Worm (Caenorhabditis elegans): ENCODE data around the gene spds-1.

Gene spds-1

DNA sequence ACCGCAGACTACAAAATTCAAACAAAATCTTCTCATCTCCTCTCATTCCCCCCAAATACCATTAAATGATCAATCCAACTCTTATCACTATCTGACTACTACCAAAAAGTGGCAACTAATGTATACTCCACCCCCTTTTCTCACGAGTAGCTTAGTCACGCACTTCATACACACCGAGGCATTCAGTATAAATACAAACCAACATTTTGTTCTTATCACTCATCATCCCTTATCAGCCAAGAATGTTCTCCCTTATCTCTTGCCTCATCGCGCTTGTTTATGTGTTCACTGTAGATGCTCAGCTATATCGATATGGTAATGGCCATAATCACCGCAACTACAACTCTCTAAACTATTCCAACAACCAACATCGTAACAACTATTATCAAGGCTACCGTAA, 16.7 kb downstream of the spds-1 start, which contains the start of gene Y46G5A.36:
TSS of gene Y46G5A.36 (plus strand) at position 243 of the 400 bp plus-strand sequence.
- no peak for TF ChIP-seq T22C8.4 (GFP tag; IDR thresholded peaks at IDR 0.05)
- no peak for TF ChIP-seq ztf-23 (GFP tag; IDR thresholded peaks at IDR 0.05)
- no peak for TF ChIP-seq klf-2 (GFP tag; conservative IDR thresholded peaks at IDR 0.05)
- TF ChIP-seq ztf-29 (GFP tag; IDR thresholded peaks at IDR 0.05): no peak
- TF ChIP-seq ref-1 (GFP tag; conservative IDR thresholded peaks at IDR 0.05): no peak
- no peak for TF ChIP-seq cog-1 (tag; optimal IDR thresholded peaks at IDR 0.05)
- TF ChIP-seq tab-1 (GFP tag; IDR thresholded peaks at IDR 0.05): no peak
- TF ChIP-seq med-1 (GFP tag; optimal IDR thresholded peaks at IDR 0.05; ENCODE audit: insufficient read depth): no peak
- no peak for TF ChIP-seq flt-1 (GFP tag; IDR thresholded peaks at IDR 0.05)

DNA sequence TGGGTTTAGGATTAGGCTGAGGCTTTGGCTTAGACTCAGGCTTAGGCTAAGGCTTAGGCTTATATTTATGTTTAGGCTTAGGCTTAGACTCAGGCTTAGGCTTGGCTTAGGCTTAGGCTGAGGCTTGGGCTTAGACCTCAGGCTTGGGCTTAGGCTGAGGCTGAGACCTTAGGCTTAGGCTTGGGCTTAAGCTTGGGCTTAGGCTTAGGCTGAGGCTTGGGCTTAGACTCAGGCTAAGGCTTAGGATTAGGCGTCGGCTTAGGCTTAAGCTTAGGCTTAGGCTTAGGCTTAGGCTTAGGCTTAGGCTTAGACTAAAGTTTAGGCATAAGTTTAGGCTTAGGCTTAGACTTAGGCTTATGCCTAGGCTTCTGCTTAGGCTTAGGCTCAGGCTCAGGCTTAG, 17.8 kb downstream of the spds-1 start:
- TF ChIP-seq klf-2 (GFP tag; conservative IDR thresholded peaks at IDR 0.05) (no peak), tab-1 (GFP tag; IDR thresholded peaks at IDR 0.05) (no peak), ztf-29 (GFP tag; IDR thresholded peaks at IDR 0.05) (peak; percentile 42; the same call in 1 of the 2 replicates), flt-1 (GFP tag; IDR thresholded peaks at IDR 0.05) (no peak)

DNA sequence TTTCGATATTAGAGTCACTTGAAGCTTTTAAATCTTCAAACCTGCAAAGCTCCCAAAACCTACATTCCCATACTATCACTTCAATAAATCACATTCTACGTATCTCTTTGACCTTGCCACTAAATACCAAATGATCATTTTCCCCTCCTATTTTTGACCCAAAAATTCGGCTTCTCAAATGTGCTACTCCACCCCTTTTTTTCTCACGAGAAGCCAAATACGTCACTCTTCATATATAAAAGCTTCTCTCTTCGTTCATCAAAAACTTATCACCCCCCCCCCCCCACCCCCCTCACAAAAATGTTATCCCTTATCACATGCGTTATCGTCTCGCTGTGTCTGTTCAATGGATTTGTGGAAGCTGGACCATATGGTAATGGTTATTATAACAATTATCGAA, 20.1 kb downstream of the spds-1 start, which contains the start of gene Y46G5A.38:
TSS of gene Y46G5A.38 (plus strand) at position 301 of the 400 bp plus-strand sequence.
- TF ChIP-seq T22C8.4 (GFP tag; IDR thresholded peaks at IDR 0.05) (no peak), flt-1 (GFP tag; IDR thresholded peaks at IDR 0.05) (no peak), tab-1 (GFP tag; IDR thresholded peaks at IDR 0.05) (no peak)

DNA sequence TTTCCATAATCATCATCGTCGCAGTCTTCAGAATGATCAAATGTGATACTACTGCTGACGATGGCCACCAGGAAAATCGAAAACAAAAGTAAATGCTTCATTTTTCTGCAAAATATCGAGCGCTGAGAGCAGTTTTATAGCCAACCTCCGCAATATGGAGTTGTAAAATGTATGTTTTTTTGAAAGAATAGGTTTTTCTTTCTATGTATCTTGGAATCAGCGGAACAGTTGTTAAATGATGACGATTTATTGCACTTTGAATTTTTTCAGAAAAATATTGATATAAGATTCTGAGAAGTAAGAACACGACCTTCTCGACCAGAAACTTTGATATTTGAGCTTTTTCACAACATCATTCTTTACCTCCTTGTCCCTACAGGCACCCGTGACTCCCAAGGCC, 22.2 kb downstream of the spds-1 start, which contains the start of gene Y46G5A.23:
TSS of gene Y46G5A.23 (minus strand) at position 101 of the 400 bp plus-strand sequence.
- TF ChIP-seq flt-1 (GFP tag; IDR thresholded peaks at IDR 0.05) (no peak), T22C8.4 (GFP tag; IDR thresholded peaks at IDR 0.05) (no peak), med-1 (GFP tag; optimal IDR thresholded peaks at IDR 0.05; ENCODE audit: insufficient read depth) (no peak), tab-1 (GFP tag; IDR thresholded peaks at IDR 0.05) (no peak), cog-1 (tag; optimal IDR thresholded peaks at IDR 0.05) (no peak), ztf-23 (GFP tag; IDR thresholded peaks at IDR 0.05) (no peak), klf-2 (GFP tag; conservative IDR thresholded peaks at IDR 0.05) (no peak), ref-1 (GFP tag; conservative IDR thresholded peaks at IDR 0.05) (no peak), ztf-29 (GFP tag; IDR thresholded peaks at IDR 0.05) (no peak)

DNA sequence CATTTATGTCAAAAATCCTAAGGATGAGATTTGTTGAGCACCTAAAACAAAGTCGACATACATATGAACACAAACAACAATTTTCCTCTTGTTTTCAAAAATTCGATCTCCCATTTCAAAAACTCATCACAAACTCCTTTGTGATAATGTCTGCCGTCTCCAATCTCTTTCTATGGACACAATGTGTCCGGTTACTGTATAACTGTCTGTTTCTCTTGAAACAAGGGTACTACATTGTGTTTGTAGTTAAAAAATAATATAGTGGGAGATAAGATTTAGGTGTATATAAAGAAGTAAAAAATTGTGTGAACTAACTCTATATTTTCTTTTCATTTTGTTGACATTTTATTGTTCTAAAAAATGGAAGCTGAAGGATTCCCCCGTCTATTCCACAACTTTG, 23.6 kb downstream of the spds-1 start, which contains the start of gene bcmo-1:
TSS of gene bcmo-1 (plus strand) at position 330 of the 400 bp plus-strand sequence.
- TF ChIP-seq ztf-29 (GFP tag; IDR thresholded peaks at IDR 0.05): no peak
- no peak for TF ChIP-seq cog-1 (tag; optimal IDR thresholded peaks at IDR 0.05)
- TF ChIP-seq med-1 (GFP tag; optimal IDR thresholded peaks at IDR 0.05; ENCODE audit: insufficient read depth): no peak
- TF ChIP-seq ref-1 (GFP tag; conservative IDR thresholded peaks at IDR 0.05): no peak
- no peak for TF ChIP-seq flt-1 (GFP tag; IDR thresholded peaks at IDR 0.05)
- no peak for TF ChIP-seq T22C8.4 (GFP tag; IDR thresholded peaks at IDR 0.05)
- no peak for TF ChIP-seq tab-1 (GFP tag; IDR thresholded peaks at IDR 0.05)
- TF ChIP-seq ztf-23 (GFP tag; IDR thresholded peaks at IDR 0.05): no peak
- no peak for TF ChIP-seq klf-2 (GFP tag; conservative IDR thresholded peaks at IDR 0.05)

DNA sequence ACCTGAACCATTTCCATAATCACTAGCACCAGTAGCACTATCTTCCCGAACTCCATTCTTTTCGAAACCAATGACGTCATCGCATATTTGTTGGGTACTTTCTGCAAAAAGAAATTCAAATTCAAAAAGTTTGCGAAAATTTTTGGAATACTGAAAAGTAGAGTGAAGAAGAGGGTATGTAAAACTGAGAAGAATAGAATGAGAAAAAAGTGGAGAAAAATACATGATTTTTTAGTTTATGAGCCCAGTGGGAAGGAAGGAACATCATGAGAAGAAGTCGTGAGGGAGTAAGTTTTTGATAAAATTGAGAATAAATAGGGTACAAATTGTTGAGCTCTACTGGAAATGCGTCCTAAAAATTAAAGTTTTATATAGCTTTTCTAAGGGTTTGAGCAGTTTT, 33.4 kb downstream of the spds-1 start, which contains the start of gene lgc-35:
TSS of gene lgc-35 (minus strand) at position 101 of the 400 bp plus-strand sequence.
- TF ChIP-seq flt-1 (GFP tag; IDR thresholded peaks at IDR 0.05) (no peak), T22C8.4 (GFP tag; IDR thresholded peaks at IDR 0.05) (no peak), med-1 (GFP tag; optimal IDR thresholded peaks at IDR 0.05; ENCODE audit: insufficient read depth) (no peak), klf-2 (GFP tag; conservative IDR thresholded peaks at IDR 0.05) (no peak), cog-1 (tag; optimal IDR thresholded peaks at IDR 0.05) (no peak)

DNA sequence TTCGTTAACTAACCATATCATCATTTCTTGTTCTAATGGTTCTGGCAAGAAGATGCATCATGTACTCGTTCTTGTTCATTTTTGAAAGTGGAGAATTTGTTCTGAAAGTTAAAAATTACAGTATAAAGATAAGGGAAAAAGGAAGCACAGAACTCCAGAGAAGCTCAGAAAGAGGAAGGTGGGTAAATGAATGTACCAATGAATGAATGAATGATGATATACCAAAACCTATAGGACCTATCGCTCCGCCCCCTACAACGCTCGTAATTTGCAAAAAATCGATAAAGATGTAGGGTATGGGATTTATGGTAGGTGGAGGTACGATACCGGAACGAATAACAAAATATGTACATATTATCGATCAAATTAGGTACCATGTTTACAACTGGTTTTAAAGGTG, 41.0 kb downstream of the spds-1 start, which contains the start of gene pes-10:
TSS of gene pes-10 (minus strand) at position 101 of the 400 bp plus-strand sequence.
- TF ChIP-seq ztf-29 (GFP tag; IDR thresholded peaks at IDR 0.05): no peak
- no peak for TF ChIP-seq tab-1 (GFP tag; IDR thresholded peaks at IDR 0.05)
- TF ChIP-seq klf-2 (GFP tag; conservative IDR thresholded peaks at IDR 0.05): no peak
- no peak for TF ChIP-seq med-1 (GFP tag; optimal IDR thresholded peaks at IDR 0.05; ENCODE audit: insufficient read depth)
- TF ChIP-seq cog-1 (tag; optimal IDR thresholded peaks at IDR 0.05): no peak
- TF ChIP-seq ztf-23 (GFP tag; IDR thresholded peaks at IDR 0.05): no peak

DNA sequence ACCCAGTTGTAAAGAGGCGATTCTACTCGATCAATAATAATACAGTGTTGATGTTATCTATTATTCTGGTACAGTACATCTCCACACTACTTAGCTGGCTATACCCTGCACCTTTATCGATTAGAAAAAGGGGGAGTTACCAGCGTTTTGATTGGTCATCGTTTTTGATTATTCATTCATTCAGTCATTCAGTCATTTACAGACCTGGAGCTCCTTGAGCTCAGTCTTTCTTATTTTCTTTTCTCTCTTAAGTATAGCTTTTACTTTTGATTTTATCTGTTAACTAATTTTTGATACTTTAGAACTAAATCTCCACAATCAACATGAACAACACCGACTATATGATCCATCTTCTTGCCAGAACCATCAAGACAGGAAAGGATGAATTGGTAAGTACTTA, 43.4 kb downstream of the spds-1 start, which contains the start of gene Y46G5A.28:
TSS of gene Y46G5A.28 (plus strand) at position 301 of the 400 bp plus-strand sequence.
- TF ChIP-seq T22C8.4 (GFP tag; IDR thresholded peaks at IDR 0.05) (no peak), ztf-29 (GFP tag; IDR thresholded peaks at IDR 0.05) (no peak), flt-1 (GFP tag; IDR thresholded peaks at IDR 0.05) (no peak), cog-1 (tag; optimal IDR thresholded peaks at IDR 0.05) (no peak), ztf-23 (GFP tag; IDR thresholded peaks at IDR 0.05) (no peak), ref-1 (GFP tag; conservative IDR thresholded peaks at IDR 0.05) (no peak), med-1 (GFP tag; optimal IDR thresholded peaks at IDR 0.05; ENCODE audit: insufficient read depth) (no peak), tab-1 (GFP tag; IDR thresholded peaks at IDR 0.05) (no peak), klf-2 (GFP tag; conservative IDR thresholded peaks at IDR 0.05) (no peak)

DNA sequence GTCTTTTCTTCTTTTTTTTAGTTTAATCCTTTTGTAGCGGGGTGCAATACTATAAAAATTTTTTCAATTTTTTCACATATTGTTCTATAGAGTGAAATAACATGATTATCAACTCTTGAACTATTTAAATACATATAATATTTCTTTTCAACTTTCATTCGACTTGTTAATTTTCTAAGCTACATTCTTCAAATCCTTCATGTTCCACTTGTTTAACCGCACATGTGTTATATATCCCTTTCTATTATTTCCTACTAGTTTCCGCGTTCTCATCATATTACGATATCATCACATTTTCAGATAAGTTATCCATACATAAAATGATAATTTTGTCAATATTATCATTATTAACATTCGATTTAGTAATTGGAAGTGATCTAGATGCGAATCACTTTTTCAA, 49.2 kb downstream of the spds-1 start, which contains the start of gene Y46G5A.29:
TSS of gene Y46G5A.29 (plus strand) at position 301 of the 400 bp plus-strand sequence.
- TF ChIP-seq T22C8.4 (GFP tag; IDR thresholded peaks at IDR 0.05): no peak
- TF ChIP-seq ref-1 (GFP tag; conservative IDR thresholded peaks at IDR 0.05): no peak
- no peak for TF ChIP-seq flt-1 (GFP tag; IDR thresholded peaks at IDR 0.05)
